Fruit fly (Drosophila melanogaster) whole organism, embryonic: Measurements from ENCODE around the gene CG32344.

Source experiments
- CG10147 ChIP-seq: fragments of 200-800 bp; sonication (Bioruptor generic); optimal IDR thresholded peaks from 2 replicates; lab custom pipeline; 2019; ENCODE audit warnings: missing biosample characterization, mild to moderate bottlenecking, missing genetic modification characterization, moderate library complexity
- CG10321 ChIP-seq: fragments of 200-800 bp; sonication (Bioruptor generic); IDR thresholded peaks from 2 replicates; pipeline ENCODE4 v1.3.6; 2022; ENCODE audit warnings: missing biosample characterization, missing genetic modification characterization
- CG10959 ChIP-seq: fragments of 200-800 bp; sonication (Bioruptor generic); IDR thresholded peaks from 2 replicates; pipeline ENCODE4 v1.3.6; 2022; ENCODE audit warnings: missing biosample characterization, missing genetic modification characterization
- CG11093 ChIP-seq: fragments of 200-800 bp; sonication (Bioruptor generic); IDR thresholded peaks from 3 replicates; pipeline ENCODE4 v1.3.6; 2022; ENCODE audit warnings: missing biosample characterization, missing genetic modification characterization
- CG11247 ChIP-seq: fragments of 200-800 bp; sonication (Bioruptor generic); IDR thresholded peaks from 2 replicates; pipeline ENCODE4 v1.3.6; 2022; ENCODE audit warnings: missing biosample characterization, missing genetic modification characterization
- CG12071 ChIP-seq: fragments of 200-800 bp; sonication (Bioruptor generic); optimal IDR thresholded peaks from 3 replicates; lab custom pipeline; 2018; ENCODE audit warnings: missing biosample characterization, mild to moderate bottlenecking, missing genetic modification characterization
- CG12155 ChIP-seq: fragments of 200-800 bp; sonication (Bioruptor generic); optimal IDR thresholded peaks from 3 replicates; lab custom pipeline; 2016; ENCODE audit warnings: missing biosample characterization, missing genetic modification characterization
- CG13296 ChIP-seq: fragments of 200-800 bp; sonication (Bioruptor generic); optimal IDR thresholded peaks from 3 replicates; lab custom pipeline; 2018; ENCODE audit warnings: missing biosample characterization, mild to moderate bottlenecking, missing genetic modification characterization
- CG13624 ChIP-seq: fragments of 200-800 bp; sonication (Bioruptor generic); optimal IDR thresholded peaks from 2 replicates; lab custom pipeline; 2016; ENCODE audit warnings: missing biosample characterization, missing genetic modification characterization
- CG17328 ChIP-seq: fragments of 200-800 bp; sonication (Bioruptor generic); IDR thresholded peaks from 2 replicates; pipeline ENCODE4 v1.3.6; 2022; ENCODE audit warnings: missing biosample characterization, missing genetic modification characterization
- CG17612 ChIP-seq: fragments of 200-800 bp; sonication (Bioruptor generic); IDR thresholded peaks from 2 replicates; pipeline ENCODE4 v1.3.6; 2022; ENCODE audit warnings: missing biosample characterization, missing genetic modification characterization
- CG17802 ChIP-seq: fragments of 200-800 bp; sonication (Bioruptor generic); optimal IDR thresholded peaks from 2 replicates; lab custom pipeline; 2018; ENCODE audit warnings: missing biosample characterization, mild to moderate bottlenecking, missing genetic modification characterization, moderate library complexity
- CG3065 ChIP-seq: fragments of 200-800 bp; sonication (Bioruptor generic); optimal IDR thresholded peaks from 2 replicates; lab custom pipeline; 2016; ENCODE audit warnings: missing biosample characterization, missing genetic modification characterization
- CG3281 ChIP-seq: fragments of 200-800 bp; sonication (Bioruptor generic); optimal IDR thresholded peaks from 3 replicates; lab custom pipeline; 2017; ENCODE audit warnings: missing biosample characterization, mild to moderate bottlenecking, missing genetic modification characterization
- CG33557 ChIP-seq: fragments of 200-800 bp; sonication (Bioruptor generic); optimal IDR thresholded peaks from 2 replicates; lab custom pipeline; 2019; ENCODE audit warnings: missing biosample characterization, mild to moderate bottlenecking, missing genetic modification characterization, moderate library complexity
- CG34224 ChIP-seq: fragments of 200-800 bp; sonication (Bioruptor generic); IDR thresholded peaks from 3 replicates; pipeline ENCODE4 v1.3.6; 2022; ENCODE audit warnings: missing biosample characterization, missing genetic modification characterization; ENCODE audit not compliant: partially characterized antibody
- CG6175 ChIP-seq: fragments of 200-800 bp; sonication (Bioruptor generic); IDR thresholded peaks from 3 replicates; pipeline ENCODE4 v1.3.6; 2022; ENCODE audit warnings: missing biosample characterization, missing genetic modification characterization
- CG7745 ChIP-seq: fragments of 200-800 bp; sonication (Bioruptor generic); optimal IDR thresholded peaks from 2 replicates; lab custom pipeline; 2018; ENCODE audit warnings: missing biosample characterization, mild to moderate bottlenecking, missing genetic modification characterization, moderate library complexity
- CG8478 ChIP-seq: fragments of >200 bp; optimal IDR thresholded peaks from 2 replicates; lab custom pipeline; 2018
- CkIIα-i1 ChIP-seq: fragments of 200-800 bp; sonication (Bioruptor generic); IDR thresholded peaks from 2 replicates; pipeline ENCODE4 v1.3.6; 2022; ENCODE audit warnings: missing biosample characterization, missing genetic modification characterization
- Dp ChIP-seq: fragments of 200-800 bp; sonication (Bioruptor generic); optimal IDR thresholded peaks from 2 replicates; lab custom pipeline; 2018; ENCODE audit warnings: missing biosample characterization, mild to moderate bottlenecking, missing genetic modification characterization, moderate library complexity
- Elba2 ChIP-seq: fragments of 200-800 bp; sonication (Bioruptor generic); optimal IDR thresholded peaks from 3 replicates; lab custom pipeline; 2016; ENCODE audit warnings: missing biosample characterization, missing genetic modification characterization
- Ets65A ChIP-seq: fragments of 200-800 bp; sonication (Bioruptor generic); peaks from one replicate; lab custom pipeline; 2016; ENCODE audit warnings: missing biosample characterization, missing genetic modification characterization
- Gsc ChIP-seq: fragments of 200-800 bp; sonication (Bioruptor generic); IDR thresholded peaks from 2 replicates; pipeline ENCODE4 v1.3.6; 2022; ENCODE audit warnings: missing biosample characterization, missing genetic modification characterization
- H2.0 ChIP-seq: fragments of 200-800 bp; sonication (Bioruptor generic); IDR thresholded peaks from 2 replicates; pipeline ENCODE4 v1.3.6; 2022; ENCODE audit warnings: missing biosample characterization, missing genetic modification characterization
- Hmr ChIP-seq: fragments of 200-800 bp; sonication (Bioruptor generic); optimal IDR thresholded peaks from 3 replicates; lab custom pipeline; 2017; ENCODE audit warnings: mild to moderate bottlenecking, missing biosample characterization, missing genetic modification reagents, missing genetic modification characterization
- Hr39 ChIP-seq: fragments of >200 bp; optimal IDR thresholded peaks from 2 replicates; lab custom pipeline; 2017
- Lim3 ChIP-seq: fragments of 200-800 bp; sonication (Bioruptor generic); IDR thresholded peaks from 2 replicates; pipeline ENCODE4 v1.3.6; 2022; ENCODE audit warnings: missing biosample characterization, missing genetic modification characterization
- MESR4 ChIP-seq: fragments of 200-800 bp; sonication (Bioruptor generic); optimal IDR thresholded peaks from 2 replicates; lab custom pipeline; 2018; ENCODE audit warnings: missing biosample characterization, mild to moderate bottlenecking, missing genetic modification characterization, moderate library complexity
- Max ChIP-seq: fragments of 200-800 bp; sonication (Bioruptor generic); optimal IDR thresholded peaks from 2 replicates; lab custom pipeline; 2016; ENCODE audit warnings: missing biosample characterization, mild to moderate bottlenecking, missing genetic modification characterization
- Mes4 ChIP-seq: fragments of 200-800 bp; sonication (Bioruptor generic); optimal IDR thresholded peaks from 2 replicates; lab custom pipeline; 2016; ENCODE audit warnings: missing biosample characterization, missing genetic modification characterization
- Myb ChIP-seq: fragments of 200-800 bp; sonication (Bioruptor generic); optimal IDR thresholded peaks from 2 replicates; lab custom pipeline; 2016; ENCODE audit warnings: missing biosample characterization, missing genetic modification characterization
- NK7.1 ChIP-seq: fragments of 200-800 bp; sonication (Bioruptor generic); optimal IDR thresholded peaks from 3 replicates; lab custom pipeline; 2016; ENCODE audit warnings: missing biosample characterization, missing genetic modification characterization
- Neu2 ChIP-seq: fragments of 200-800 bp; sonication (Bioruptor generic); optimal IDR thresholded peaks from 3 replicates; lab custom pipeline; 2016; ENCODE audit warnings: missing biosample characterization, missing genetic modification characterization, borderline replicate concordance
- Optix ChIP-seq: fragments of 200-800 bp; sonication (Bioruptor generic); IDR thresholded peaks from 3 replicates; pipeline ENCODE4 v1.3.6; 2022; ENCODE audit warnings: missing biosample characterization, missing genetic modification characterization
- Ptx1 ChIP-seq: fragments of 200-800 bp; sonication (Bioruptor generic); IDR thresholded peaks from 2 replicates; pipeline ENCODE4 v1.3.6; 2022; ENCODE audit warnings: missing biosample characterization, missing genetic modification characterization
- br ChIP-seq: fragments of >200 bp; optimal IDR thresholded peaks from 2 replicates; lab custom pipeline; 2017
- cad ChIP-seq: fragments of >200 bp; optimal IDR thresholded peaks from 2 replicates; lab custom pipeline; 2017; ENCODE audit warnings: missing biosample characterization, missing genetic modification characterization
- dan ChIP-seq: fragments of 200-800 bp; sonication (Bioruptor generic); IDR thresholded peaks from 2 replicates; pipeline ENCODE4 v1.3.6; 2022; ENCODE audit warnings: missing biosample characterization, missing genetic modification characterization
- danr ChIP-seq: fragments of 200-800 bp; sonication (Bioruptor generic); IDR thresholded peaks from 2 replicates; pipeline ENCODE4 v1.3.6; 2022; ENCODE audit warnings: missing biosample characterization, missing genetic modification characterization
- dmrt99B ChIP-seq: fragments of 200-800 bp; sonication (Bioruptor generic); optimal IDR thresholded peaks from 2 replicates; lab custom pipeline; 2018; ENCODE audit warnings: missing biosample characterization, mild to moderate bottlenecking, missing genetic modification characterization, moderate library complexity
- en ChIP-seq: fragments of 200-800 bp; sonication (Bioruptor generic); optimal IDR thresholded peaks from 2 replicates; lab custom pipeline; 2016; ENCODE audit warnings: missing biosample characterization, missing genetic modification characterization
- jigr1 ChIP-seq: fragments of 200-800 bp; sonication (Bioruptor generic); IDR thresholded peaks from 3 replicates; pipeline ENCODE4 v1.3.6; 2022; ENCODE audit warnings: missing biosample characterization, missing genetic modification characterization
- lov ChIP-seq, 2 experiments: fragments of 200-800 bp in 1 of 2; fragments of >200 bp in 1 of 2; sonication (Bioruptor generic) in 1 of 2; IDR thresholded peaks in 1 of 2; optimal IDR thresholded peaks in 1 of 2; 2 replicates in 1 of 2; 3 replicates in 1 of 2; pipeline versions ENCODE4 v1.3.6 to Lab custom; 2017 to 2022; ENCODE audit warnings: missing biosample characterization in 1 of 2, missing genetic modification characterization in 1 of 2
- nmo ChIP-seq: fragments of 200-800 bp; sonication (Bioruptor generic); optimal IDR thresholded peaks from 2 replicates; lab custom pipeline; 2018; ENCODE audit warnings: missing biosample characterization, mild to moderate bottlenecking, missing genetic modification characterization, moderate library complexity
- nom ChIP-seq: fragments of 200-800 bp; sonication (Bioruptor generic); optimal IDR thresholded peaks from 2 replicates; lab custom pipeline; 2017; ENCODE audit warnings: missing biosample characterization, missing genetic modification characterization, mild to moderate bottlenecking, moderate library complexity, missing genetic modification reagents
- pan ChIP-seq, 4 experiments: fragments of >200 bp in 3 of 4; fragments of 200-800 bp in 1 of 4; sonication (Bioruptor generic) in 1 of 4; optimal IDR thresholded peaks in 3 of 4; IDR thresholded peaks in 1 of 4; 2 replicates each; pipeline versions ENCODE4 v1.3.6 to Lab custom; 2017 to 2022; ENCODE audit warnings: missing biosample characterization in 2 of 4, missing genetic modification characterization in 2 of 4, mixed read lengths in 1 of 4
- pb ChIP-seq: fragments of 200-800 bp; sonication (Bioruptor generic); optimal IDR thresholded peaks from 3 replicates; lab custom pipeline; 2016; ENCODE audit warnings: missing biosample characterization, missing genetic modification characterization
- pnt ChIP-seq: fragments of 200-800 bp; sonication (Bioruptor generic); optimal IDR thresholded peaks from 3 replicates; lab custom pipeline; 2016; ENCODE audit warnings: missing biosample characterization, missing genetic modification characterization
- trh ChIP-seq: fragments of 200-800 bp; sonication (Bioruptor generic); optimal IDR thresholded peaks from 2 replicates; lab custom pipeline; 2016; ENCODE audit warnings: missing biosample characterization, missing genetic modification characterization
- yki ChIP-seq: fragments of >200 bp; optimal IDR thresholded peaks from 3 replicates; lab custom pipeline; 2018
- zen2 ChIP-seq: fragments of 200-800 bp; sonication (Bioruptor generic); IDR thresholded peaks from 3 replicates; pipeline ENCODE4 v1.3.6; 2022; ENCODE audit warnings: missing biosample characterization, missing genetic modification characterization; ENCODE audit not compliant: partially characterized antibody

CG32344 gene

dm6 chr3L:329153-329698 lies 4.7 kb upstream of the CG32344 start (continued):
- TF ChIP-seq CG12155 (GFP tag; lab: Kevin White, UChicago) (no peak), CG17612 (no peak), en (GFP tag; lab: Kevin White, UChicago) (no peak), CG3281 (no peak), Elba2 (no peak), nmo (GFP tag; lab: Kevin White, UChicago) (peak; percentile 5), dmrt99B (tag; lab: Kevin White, UChicago) (no peak), Mes4 (GFP tag; lab: Kevin White, UChicago) (no peak), CG17802 (tag; lab: Kevin White, UChicago) (no peak), NK7.1 (GFP tag; lab: Kevin White, UChicago) (no peak), Hmr (GFP tag; lab: Kevin White, UChicago) (peak; percentile 37), Gsc (GFP tag; lab: Robert Waterston, UW) (no peak), yki (lab: Kevin White, UChicago) (no peak), Ets65A (GFP tag; lab: Kevin White, UChicago) (peak; percentile 85), CG10147 (GFP tag; lab: Kevin White, UChicago) (peak; percentile 22), CG33557 (no peak), pb (no peak), Neu2 (GFP tag; lab: Kevin White, UChicago) (no peak), danr (GFP tag; lab: Robert Waterston, UW) (no peak), CG17328 (GFP tag; lab: Robert Waterston, UW) (no peak), CG13296 (GFP tag; lab: Kevin White, UChicago) (peak; percentile 70), pan (optimal IDR thresholded peaks at IDR 0.05; lab: Kevin White, UChicago) (no peak), pan (GFP tag; optimal IDR thresholded peaks at IDR 0.05 in 1 of 2, IDR thresholded peaks at IDR 0.05 in 1 of 2) (no peak), Optix (GFP tag; lab: Robert Waterston, UW) (no peak), trh (GFP tag; lab: Kevin White, UChicago) (no peak), CG10959 (GFP tag; lab: Robert Waterston, UW) (no peak), CG13624 (peak; percentile 23), CG7745 (tag; lab: Kevin White, UChicago) (no peak), CG3065 (GFP tag; lab: Kevin White, UChicago) (no peak), CG34224 (peak; percentile 40; the same call in 1 of the 3 replicates), CkIIα-i1 (GFP tag; lab: Robert Waterston, UW) (no peak), br (lab: Kevin White, UChicago) (no peak), pnt (no peak), MESR4 (no peak), nom (GFP tag; lab: Kevin White, UChicago) (peak; percentile 14), dan (GFP tag; lab: Robert Waterston, UW) (no peak), Hr39 (lab: Kevin White, UChicago) (no peak), cad (GFP tag; lab: Kevin White, UChicago) (no peak), CG6175 (no peak), Dp (GFP tag; lab: Kevin White, UChicago) (peak; percentile 57), Max (GFP tag; lab: Kevin White, UChicago) (no peak), Ptx1 (GFP tag; lab: Robert Waterston, UW) (no peak), zen2 (no peak; the same call in 2 of the 3 replicates), Myb (GFP tag; lab: Kevin White, UChicago) (peak; percentile 30), CG8478 (lab: Kevin White, UChicago) (no peak), jigr1 (GFP tag; lab: Robert Waterston, UW) (no peak), lov (optimal IDR thresholded peaks at IDR 0.05; lab: Kevin White, UChicago) (no peak), lov (GFP tag; IDR thresholded peaks at IDR 0.05; lab: Robert Waterston, UW) (no peak), CG11247 (GFP tag; lab: Robert Waterston, UW) (no peak), H2.0 (GFP tag; lab: Robert Waterston, UW) (no peak), CG12071 (GFP tag; lab: Kevin White, UChicago) (no peak), Lim3 (GFP tag; lab: Robert Waterston, UW) (no peak), CG11093 (GFP tag; lab: Robert Waterston, UW) (no peak), CG10321 (GFP tag; lab: Robert Waterston, UW) (no peak)
